Fruit fly (Drosophila melanogaster) Kc167 (cell line): ENCODE results near the gene mtsh.

ENCODE experiments used
- Myc ChIP-seq: fragments of >200 bp; optimal IDR thresholded peaks from 2 replicates; lab custom pipeline; 2017; ENCODE audit warnings: missing external identifiers
- h ChIP-seq: fragments of >200 bp; optimal IDR thresholded peaks from 3 replicates; lab custom pipeline; 2018; ENCODE audit warnings: missing external identifiers
- psq ChIP-seq: fragments of >200 bp; optimal IDR thresholded peaks from 2 replicates; lab custom pipeline; 2017; ENCODE audit warnings: missing external identifiers

DNA sequence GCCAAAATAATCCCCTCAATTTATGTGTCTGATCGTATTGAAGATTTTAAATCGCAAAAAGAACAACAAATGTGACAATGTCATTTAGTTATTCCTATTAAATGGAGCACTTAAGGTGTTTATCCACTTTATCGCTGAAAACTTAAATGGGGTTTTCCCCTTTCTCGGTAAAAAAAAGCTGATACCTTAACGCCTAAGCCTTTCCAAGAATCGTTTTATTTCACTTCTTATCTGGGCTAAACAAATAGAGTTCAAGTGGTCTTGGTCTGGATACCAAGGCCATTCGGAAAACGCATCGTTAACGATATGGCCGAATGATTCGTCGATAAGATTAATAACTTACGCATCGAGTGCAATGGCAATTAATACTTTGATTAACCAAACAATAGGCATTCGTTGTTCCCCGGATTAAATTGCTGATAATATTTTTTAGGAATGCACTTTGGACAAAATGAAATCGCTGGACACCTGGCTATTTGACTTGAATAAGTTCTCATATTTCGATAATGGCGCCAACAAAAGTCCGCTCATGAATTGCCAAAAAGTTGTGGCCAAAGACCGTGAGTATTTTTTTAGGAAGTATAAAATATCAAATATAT, 20.1 kb upstream of the mtsh start:
- TF ChIP-seq Myc (lab: Kevin White, UChicago) (no peak), h (lab: Kevin White, UChicago) (no peak), psq (lab: Kevin White, UChicago) (no peak)
